Worm (Caenorhabditis elegans) whole organism, mixed stage, embryonic: Measurements from ENCODE around the gene Y43F8B.12.

Experiments
- ceh-39 ChIP-seq: fragments of 150-350 bp; optimal IDR thresholded peaks from 2 replicates; lab custom pipeline; 2014; ENCODE audit warnings: missing biosample characterization, missing genetic modification characterization
- drap-1 ChIP-seq: fragments of 200-800 bp; sonication (Bioruptor generic); optimal IDR thresholded peaks from 3 replicates; lab custom pipeline; 2018; ENCODE audit warnings: mild to moderate bottlenecking, missing genetic modification characterization, missing compliant biosample characterization
- mep-1 ChIP-seq: fragments of 150-350 bp; optimal IDR thresholded peaks from 2 replicates; lab custom pipeline; 2017; ENCODE audit warnings: missing biosample characterization, missing genetic modification reagents, missing genetic modification characterization, inconsistent platforms
- nhr-12 ChIP-seq: fragments of 150-350 bp; optimal IDR thresholded peaks from 2 replicates; lab custom pipeline; 2014; ENCODE audit warnings: missing biosample characterization, missing genetic modification characterization
- pha-4 ChIP-seq: fragments of 150-350 bp; optimal IDR thresholded peaks from 2 replicates; lab custom pipeline; 2018; ENCODE audit warnings: missing biosample characterization, missing genetic modification reagents, missing genetic modification characterization
- unc-39 ChIP-seq: fragments of 150-350 bp; optimal IDR thresholded peaks from 2 replicates; lab custom pipeline; 2014; ENCODE audit warnings: missing biosample characterization, missing genetic modification characterization

- no peak for TF ChIP-seq mep-1 (tag; lab: Kevin White, UChicago)
- TF ChIP-seq nhr-12 (tag; lab: Kevin White, UChicago), result no peak
- TF ChIP-seq unc-39 (tag; lab: Kevin White, UChicago), result no peak
- TF ChIP-seq drap-1 (GFP tag; lab: Kevin White, UChicago), result no peak
- no peak for TF ChIP-seq ceh-39
- no peak for TF ChIP-seq pha-4
Observed at ce11 chrV:19457120-19457519, 11.1 kb upstream of the Y43F8B.12 start, which contains the start of gene Y43F8B.24.
